Fruit fly (Drosophila melanogaster) Kc167 (cell line): Measurements from ENCODE around the gene osk.

Experiments used
- Myc ChIP-seq: fragments of >200 bp; optimal IDR thresholded peaks from 2 replicates; lab custom pipeline; 2017; ENCODE audit warnings: missing external identifiers
- Sin3A ChIP-seq: fragments of >200 bp; optimal IDR thresholded peaks from 2 replicates; lab custom pipeline; 2018; ENCODE audit warnings: missing external identifiers
- h ChIP-seq: fragments of >200 bp; optimal IDR thresholded peaks from 3 replicates; lab custom pipeline; 2018; ENCODE audit warnings: missing external identifiers
- psq ChIP-seq: fragments of >200 bp; optimal IDR thresholded peaks from 2 replicates; lab custom pipeline; 2017; ENCODE audit warnings: missing external identifiers

DNA sequence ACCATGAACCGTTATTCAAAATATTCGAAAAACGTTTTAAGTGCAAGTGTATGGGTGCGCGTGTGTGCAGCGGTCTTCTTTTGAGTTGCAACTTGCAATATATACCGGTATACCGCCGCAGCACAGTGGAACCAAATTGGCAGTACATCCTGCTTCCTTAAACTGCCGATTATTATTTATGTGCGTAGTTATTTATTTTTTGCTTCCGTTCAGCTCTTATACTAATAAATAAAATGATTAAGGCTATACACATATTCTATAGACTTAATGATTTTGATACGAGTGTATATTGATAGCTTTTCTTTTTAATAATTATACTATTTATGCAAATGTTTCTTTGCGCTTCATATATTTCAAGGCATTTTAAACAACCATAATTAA lies 35.0 kb downstream of the osk start:
- TF ChIP-seq Sin3A (lab: Kevin White, UChicago) (no peak), h (no peak), psq (lab: Kevin White, UChicago) (no peak), Myc (lab: Kevin White, UChicago) (no peak)
